Fruit fly (Drosophila melanogaster): Measurements from ENCODE around the gene sn.

The sn gene

dm6 chrX:7935798-7936572, 27.8 kb upstream of the sn start, which contains the start of gene Ubr3 (continued):
- TF ChIP-seq CG12659 (GFP tag; optimal IDR thresholded peaks at IDR 0.05) = peak; percentile 69
- TF ChIP-seq Meics (GFP tag; optimal IDR thresholded peaks at IDR 0.05) = no peak
- peak; percentile 74 for TF ChIP-seq CG6791 (GFP tag; IDR thresholded peaks at IDR 0.05; ENCODE audit: partially characterized antibody)
- no peak for TF ChIP-seq HLHmδ (GFP tag; optimal IDR thresholded peaks at IDR 0.05)
- no peak for TF ChIP-seq Max (GFP tag; optimal IDR thresholded peaks at IDR 0.05)
- TF ChIP-seq tup (GFP tag; optimal IDR thresholded peaks at IDR 0.05) = no peak
- peak; percentile 21 for TF ChIP-seq CG10543 (GFP tag; optimal IDR thresholded peaks at IDR 0.05)
- no peak for TF ChIP-seq tin (GFP tag; optimal IDR thresholded peaks at IDR 0.05)
- TF ChIP-seq CG12299 (tag; optimal IDR thresholded peaks at IDR 0.05) = peak; percentile 23
- no peak for TF ChIP-seq CG15479 (GFP tag; optimal IDR thresholded peaks at IDR 0.05)
- TF ChIP-seq CG1603 (tag; optimal IDR thresholded peaks at IDR 0.05) = peak; percentile 71
- TF ChIP-seq zfh1 (GFP tag; IDR thresholded peaks at IDR 0.05) = no peak
- TF ChIP-seq GATAe (GFP tag; conservative IDR thresholded peaks at IDR 0.05) = no peak
- TF ChIP-seq ac (GFP tag; optimal IDR thresholded peaks at IDR 0.05) = no peak
- TF ChIP-seq CG32767 (GFP tag; IDR thresholded peaks at IDR 0.05) = no peak
- no peak for TF ChIP-seq CG18262 (tag; optimal IDR thresholded peaks at IDR 0.05)
- no peak for TF ChIP-seq dmrt99B (tag; optimal IDR thresholded peaks at IDR 0.05)
- 0 out of 2 replicates have a peak, but pooled peaks have one; percentile 18 for TF ChIP-seq CG32532 (GFP tag; IDR thresholded peaks at IDR 0.05)
- no peak for TF ChIP-seq gt (GFP tag; IDR thresholded peaks at IDR 0.05)
- TF ChIP-seq org-1 (GFP tag; optimal IDR thresholded peaks at IDR 0.05) = no peak
- TF ChIP-seq CG6689 (GFP tag; IDR thresholded peaks at IDR 0.05) = no peak
- TF ChIP-seq Six4 (GFP tag; optimal IDR thresholded peaks at IDR 0.05) = no peak
- TF ChIP-seq onecut (GFP tag; IDR thresholded peaks at IDR 0.05) = no peak
- no peak for TF ChIP-seq ro (GFP tag; IDR thresholded peaks at IDR 0.05)
- peak; percentile 79 for TF ChIP-seq knrl (GFP tag; IDR thresholded peaks at IDR 0.05; ENCODE audit: partially characterized antibody)
- TF ChIP-seq CG6254 (GFP tag; optimal IDR thresholded peaks at IDR 0.05) = no peak
- no peak for TF ChIP-seq CG12236 (GFP tag; optimal IDR thresholded peaks at IDR 0.05)
- TF ChIP-seq CG4617 (GFP tag; optimal IDR thresholded peaks at IDR 0.05; ENCODE audit: borderline replicate concordance) = peak; percentile 80
- TF ChIP-seq CG7928 (GFP tag; optimal IDR thresholded peaks at IDR 0.05) = no peak
- peak; percentile 28 for TF ChIP-seq CG17829 (tag; optimal IDR thresholded peaks at IDR 0.05)
- TF ChIP-seq CG15011 (GFP tag; optimal IDR thresholded peaks at IDR 0.05) = no peak
- TF ChIP-seq Camta (GFP tag; optimal IDR thresholded peaks at IDR 0.05) = no peak
- no peak for TF ChIP-seq CG2202 (tag; optimal IDR thresholded peaks at IDR 0.05)
- no peak for TF ChIP-seq CG13775 (GFP tag; optimal IDR thresholded peaks at IDR 0.05)
- TF ChIP-seq CG3281 (GFP tag; optimal IDR thresholded peaks at IDR 0.05) = no peak
- TF ChIP-seq Antp (GFP tag; optimal IDR thresholded peaks at IDR 0.05) = no peak
- no peak for TF ChIP-seq Fer2 (tag; optimal IDR thresholded peaks at IDR 0.05)
- peak; percentile 67 for TF ChIP-seq Med (GFP tag)
- TF ChIP-seq CG34224 (GFP tag; IDR thresholded peaks at IDR 0.05; ENCODE audit: partially characterized antibody) = peak; percentile 66; the same call in 2 of the 3 replicates
- TF ChIP-seq CG13424 (tag; optimal IDR thresholded peaks at IDR 0.05) = no peak
- no peak for TF ChIP-seq fd64A (GFP tag; optimal IDR thresholded peaks at IDR 0.05)
- TF ChIP-seq CG7839 (tag; optimal IDR thresholded peaks at IDR 0.05) = peak; percentile 5
- peak in 1 of 2 experiments; percentile 65 for TF ChIP-seq crp (GFP tag; optimal IDR thresholded peaks at IDR 0.05)
- TF ChIP-seq CG1602 (GFP tag; optimal IDR thresholded peaks at IDR 0.05) = no peak
- peak; percentile 57 for TF ChIP-seq sug (tag; optimal IDR thresholded peaks at IDR 0.05)
- no peak for TF ChIP-seq Hr78 (GFP tag; optimal IDR thresholded peaks at IDR 0.05)
- no peak for TF ChIP-seq CG3726 (GFP tag; IDR thresholded peaks at IDR 0.05)
- TF ChIP-seq psq (GFP tag; optimal IDR thresholded peaks at IDR 0.05) = no peak

All from whole organism, embryonic.